Worm (Caenorhabditis elegans) whole organism, L4 larva: ENCODE measurements around the gene W06B4.1.

Experiments
- F26F4.8 ChIP-seq: fragments of 200-800 bp; sonication (Bioruptor generic); conservative IDR thresholded peaks from 2 replicates; pipeline ENCODE4 v1.3.6; 2022; ENCODE audit warnings: missing genetic modification characterization, missing compliant biosample characterization
- F37D6.2 ChIP-seq: sonication (generic microtip); optimal IDR thresholded peaks from 2 replicates; lab custom pipeline; 2016; ENCODE audit warnings: mild to moderate bottlenecking, missing genetic modification characterization, missing compliant biosample characterization
- F49E8.2 ChIP-seq: sonication (generic microtip); optimal IDR thresholded peaks from 2 replicates; lab custom pipeline; 2016; ENCODE audit warnings: missing compliant biosample characterization, mild to moderate bottlenecking, missing genetic modification characterization, borderline replicate concordance
- R02D3.7 ChIP-seq: fragments of 150-350 bp; sonication (generic microtip); optimal IDR thresholded peaks from 3 replicates; lab custom pipeline; 2014; ENCODE audit warnings: missing biosample characterization, missing genetic modification characterization
- T20F7.1 ChIP-seq: fragments of 200-800 bp; sonication (Bioruptor generic); optimal IDR thresholded peaks from 2 replicates; lab custom pipeline; 2018; ENCODE audit warnings: mild to moderate bottlenecking, missing genetic modification characterization, missing compliant biosample characterization
- T26A8.4 ChIP-seq: fragments of 200-800 bp; sonication (Bioruptor generic); IDR thresholded peaks from 2 replicates; pipeline ENCODE4 v1.3.6; 2022; ENCODE audit warnings: missing genetic modification characterization, missing compliant biosample characterization
- Y105C5A.15 ChIP-seq: fragments of 200-800 bp; sonication (Bioruptor generic); IDR thresholded peaks from 2 replicates; pipeline ENCODE4 v1.3.6; 2022; ENCODE audit warnings: missing genetic modification characterization, missing compliant biosample characterization
- Y5F2A.4 ChIP-seq: fragments of 200-800 bp; sonication (Bioruptor generic); optimal IDR thresholded peaks from 2 replicates; lab custom pipeline; 2018; ENCODE audit warnings: mild to moderate bottlenecking, missing genetic modification characterization, missing compliant biosample characterization
- ZK337.2 ChIP-seq: fragments of 200-800 bp; sonication (Bioruptor generic); IDR thresholded peaks from 2 replicates; pipeline ENCODE4 v1.3.6; 2022; ENCODE audit warnings: missing genetic modification reagents, missing genetic modification characterization, missing compliant biosample characterization
- aha-1 ChIP-seq: fragments of 150-350 bp; peaks from one replicate; lab custom pipeline; 2014; ENCODE audit warnings: missing biosample characterization, missing genetic modification characterization
- aly-2 ChIP-seq: sonication (generic microtip); optimal IDR thresholded peaks from 2 replicates; lab custom pipeline; 2018; ENCODE audit warnings: missing biosample characterization, missing genetic modification characterization
- ceh-44 ChIP-seq: fragments of 200-800 bp; sonication (Bioruptor generic); IDR thresholded peaks from 2 replicates; pipeline ENCODE4 v1.3.6; 2022; ENCODE audit warnings: missing genetic modification reagents, missing genetic modification characterization, missing compliant biosample characterization
- ceh-82 ChIP-seq: sonication (generic microtip); optimal IDR thresholded peaks from 2 replicates; lab custom pipeline; 2017; ENCODE audit warnings: missing biosample characterization, missing genetic modification characterization
- ces-1 ChIP-seq: fragments of 150-350 bp; sonication (generic microtip); optimal IDR thresholded peaks from 4 replicates; lab custom pipeline; 2014; ENCODE audit warnings: missing biosample characterization, missing genetic modification reagents, missing genetic modification characterization
- ctbp-1 ChIP-seq: fragments of 200-800 bp; sonication (Bioruptor generic); IDR thresholded peaks from 2 replicates; pipeline ENCODE4 v1.3.6; 2022; ENCODE audit warnings: missing genetic modification reagents, missing genetic modification characterization, missing compliant biosample characterization
- daf-16 ChIP-seq, 3 experiments: sonication (generic microtip); optimal IDR thresholded peaks; 2 replicates each; lab custom pipeline; 2016 to 2017; ENCODE audit warnings: missing genetic modification characterization in 3 of 3, missing genetic modification reagents in 3 of 3, mild to moderate bottlenecking in 2 of 3, missing compliant biosample characterization in 2 of 3, missing biosample characterization in 1 of 3, moderate library complexity in 1 of 3
- daf-19 ChIP-seq: fragments of 200-800 bp; sonication (Bioruptor generic); conservative IDR thresholded peaks from 2 replicates; pipeline ENCODE4 v1.3.6; 2022; ENCODE audit warnings: missing genetic modification characterization, missing compliant biosample characterization
- dmd-9 ChIP-seq: fragments of 200-800 bp; sonication (Bioruptor generic); IDR thresholded peaks from 2 replicates; pipeline ENCODE4 v1.3.6; 2022; ENCODE audit warnings: missing genetic modification reagents, missing genetic modification characterization, missing compliant biosample characterization
- dpl-1 ChIP-seq: fragments of 150-350 bp; optimal IDR thresholded peaks from 2 replicates; lab custom pipeline; 2014; ENCODE audit warnings: missing biosample characterization, missing genetic modification reagents, missing genetic modification characterization
- duxl-1 ChIP-seq: sonication (generic microtip); optimal IDR thresholded peaks from 2 replicates; lab custom pipeline; 2016; ENCODE audit warnings: mild to moderate bottlenecking, missing genetic modification characterization, moderate library complexity, missing compliant biosample characterization; ENCODE audit not compliant: poor library complexity
- dve-1 ChIP-seq: sonication (generic microtip); optimal IDR thresholded peaks from 2 replicates; lab custom pipeline; 2017; ENCODE audit warnings: antibody characterized with exemption, mild to moderate bottlenecking, missing genetic modification characterization, missing compliant biosample characterization; ENCODE audit not compliant: insufficient read depth
- egl-27 ChIP-seq: sonication (generic microtip); optimal IDR thresholded peaks from 3 replicates; lab custom pipeline; 2017; ENCODE audit warnings: missing biosample characterization, missing genetic modification reagents, missing genetic modification characterization
- egl-43 ChIP-seq: fragments of 200-800 bp; sonication (Bioruptor generic); IDR thresholded peaks from 2 replicates; pipeline ENCODE4 v1.3.6; 2022; ENCODE audit warnings: missing genetic modification reagents, missing genetic modification characterization, missing compliant biosample characterization
- fos-1 ChIP-seq: fragments of 150-350 bp; optimal IDR thresholded peaks from 2 replicates; lab custom pipeline; 2014; ENCODE audit warnings: missing biosample characterization, missing genetic modification characterization
- gei-8 ChIP-seq: fragments of 200-800 bp; sonication (Bioruptor generic); optimal IDR thresholded peaks from 2 replicates; lab custom pipeline; 2018; ENCODE audit warnings: mild to moderate bottlenecking, missing genetic modification characterization, missing compliant biosample characterization
- hif-1 ChIP-seq, 2 experiments: sonication (generic microtip); optimal IDR thresholded peaks; 2 replicates each; lab custom pipeline; 2016 to 2017; ENCODE audit warnings: missing compliant biosample characterization in 2 of 2, missing genetic modification characterization in 2 of 2, missing genetic modification reagents in 2 of 2, missing genotype in 2 of 2, mild to moderate bottlenecking in 1 of 2
- hlh-11 ChIP-seq: fragments of 200-800 bp; sonication (Bioruptor generic); optimal IDR thresholded peaks from 2 replicates; lab custom pipeline; 2018; ENCODE audit warnings: mild to moderate bottlenecking, missing genetic modification characterization, missing compliant biosample characterization
- hlh-30 ChIP-seq: sonication (generic microtip); optimal IDR thresholded peaks from 2 replicates; lab custom pipeline; 2017; ENCODE audit warnings: antibody characterized with exemption, mild to moderate bottlenecking, missing genetic modification characterization, missing compliant biosample characterization; ENCODE audit not compliant: insufficient read depth
- jun-1 ChIP-seq: fragments of 150-350 bp; optimal IDR thresholded peaks from 2 replicates; lab custom pipeline; 2014; ENCODE audit warnings: missing biosample characterization, missing genetic modification reagents, missing genetic modification characterization
- lin-15B ChIP-seq: fragments of 150-350 bp; sonication (generic microtip); optimal IDR thresholded peaks from 3 replicates; lab custom pipeline; 2014; ENCODE audit warnings: missing biosample characterization, missing genetic modification characterization
- lin-29 ChIP-seq: fragments of 200-800 bp; sonication (Bioruptor generic); IDR thresholded peaks from 2 replicates; pipeline ENCODE4 v1.3.6; 2022; ENCODE audit warnings: missing genetic modification reagents, missing genetic modification characterization, missing compliant biosample characterization
- lin-38 ChIP-seq: fragments of 200-800 bp; sonication (Bioruptor generic); IDR thresholded peaks from 2 replicates; pipeline ENCODE4 v1.3.6; 2022; ENCODE audit warnings: missing genetic modification reagents, missing genetic modification characterization, missing compliant biosample characterization
- lsy-2 ChIP-seq, 2 experiments: fragments of 150-350 bp in 1 of 2; sonication (generic microtip) in 1 of 2; optimal IDR thresholded peaks; 2 replicates each; lab custom pipeline; 2014 to 2017; ENCODE audit warnings: missing biosample characterization in 2 of 2, missing genetic modification characterization in 2 of 2
- madf-5 ChIP-seq, 2 experiments: fragments of 200-800 bp; sonication (Bioruptor generic); IDR thresholded peaks; 2 replicates each; pipeline ENCODE4 v1.3.6; 2022; ENCODE audit warnings: missing compliant biosample characterization in 2 of 2, missing genetic modification characterization in 2 of 2
- mxl-2 ChIP-seq: fragments of 200-800 bp; sonication (Bioruptor generic); conservative IDR thresholded peaks from 2 replicates; pipeline ENCODE4 v1.3.6; 2022; ENCODE audit warnings: missing genetic modification reagents, missing genetic modification characterization, missing compliant biosample characterization
- nhr-10 ChIP-seq: fragments of 150-350 bp; optimal IDR thresholded peaks from 2 replicates; lab custom pipeline; 2014; ENCODE audit warnings: missing biosample characterization, missing genetic modification characterization
- nhr-102 ChIP-seq: sonication (generic microtip); optimal IDR thresholded peaks from 2 replicates; lab custom pipeline; 2016; ENCODE audit warnings: mild to moderate bottlenecking, missing genetic modification characterization, moderate library complexity, missing compliant biosample characterization
- nhr-11 ChIP-seq: fragments of 150-350 bp; optimal IDR thresholded peaks from 2 replicates; lab custom pipeline; 2014; ENCODE audit warnings: missing biosample characterization, missing genetic modification characterization
- nhr-28 ChIP-seq: fragments of 150-350 bp; optimal IDR thresholded peaks from 2 replicates; lab custom pipeline; 2014; ENCODE audit warnings: missing biosample characterization, missing genetic modification characterization
- pqm-1 ChIP-seq: sonication (generic microtip); optimal IDR thresholded peaks from 2 replicates; lab custom pipeline; 2017; ENCODE audit warnings: missing biosample characterization, missing genetic modification characterization
- snpc-1.2 ChIP-seq: fragments of 200-800 bp; sonication (Bioruptor generic); IDR thresholded peaks from 2 replicates; pipeline ENCODE4 v1.3.6; 2022; ENCODE audit warnings: missing genetic modification reagents, missing genetic modification characterization, missing compliant biosample characterization
- snpc-4 ChIP-seq: fragments of 150-350 bp; optimal IDR thresholded peaks from 2 replicates; lab custom pipeline; 2014; ENCODE audit warnings: missing biosample characterization, missing genetic modification characterization
- tag-97 ChIP-seq: fragments of 200-800 bp; sonication (Bioruptor generic); IDR thresholded peaks from 2 replicates; pipeline ENCODE4 v1.3.6; 2022; ENCODE audit warnings: missing genetic modification characterization, missing compliant biosample characterization
- unc-39 ChIP-seq: sonication (generic microtip); optimal IDR thresholded peaks from 2 replicates; lab custom pipeline; 2017; ENCODE audit warnings: missing biosample characterization, missing genetic modification characterization
- vab-7 ChIP-seq: fragments of 200-800 bp; sonication (Bioruptor generic); IDR thresholded peaks from 2 replicates; pipeline ENCODE4 v1.3.6; 2022; ENCODE audit warnings: missing genetic modification reagents, missing genetic modification characterization, missing compliant biosample characterization
- zag-1 ChIP-seq: fragments of 150-350 bp; optimal IDR thresholded peaks from 2 replicates; lab custom pipeline; 2014; ENCODE audit warnings: missing biosample characterization, missing genetic modification characterization

W06B4.1 gene

ce11 chrII:4489288-4489687, 17.9 kb downstream of the W06B4.1 start, which contains the start of gene T05C1.3:
T05C1.3 (minus strand) TSS chrII:4489388.
- TF ChIP-seq lin-38 (GFP tag; lab: Robert Waterston, UW) (no peak), aha-1 (no peak), T20F7.1 (GFP tag; lab: Kevin White, UChicago) (no peak), F26F4.8 (no peak), ceh-44 (GFP tag; lab: Robert Waterston, UW) (no peak), hif-1 (tag; optimal IDR thresholded peaks at IDR 0.05; lab: Kevin White, UChicago) (no peak), lin-15B (no peak), lin-29 (GFP tag; lab: Robert Waterston, UW) (no peak), F37D6.2 (tag; lab: Kevin White, UChicago) (no peak), dmd-9 (no peak), ZK337.2 (no peak), unc-39 (tag; lab: Kevin White, UChicago) (no peak), snpc-4 (tag; lab: Kevin White, UChicago) (no peak)

- TF ChIP-seq ces-1 (GFP tag; lab: Kevin White, UChicago) (no peak), mxl-2 (GFP tag; lab: Robert Waterston, UW) (no peak), F37D6.2 (tag; lab: Kevin White, UChicago) (no peak), duxl-1 (no peak), nhr-11 (tag; lab: Kevin White, UChicago) (no peak)
These were observed 19.3 kb downstream of the W06B4.1 start, which contains the start of gene T05C1.5 for ce11 chrII:4490729-4491128. T05C1.5 (minus strand) TSS chrII:4490829.

ce11 chrII:4494532-4494931, 23.1 kb downstream of the W06B4.1 start:
- no peak for TF ChIP-seq jun-1 (tag; lab: Kevin White, UChicago)
- TF ChIP-seq aly-2 (tag; lab: Kevin White, UChicago), result no peak
- 0 out of 2 replicates have a peak, but pooled peaks have one; percentile 30 for TF ChIP-seq daf-19 (GFP tag; lab: Robert Waterston, UW)
- no peak for TF ChIP-seq hif-1 (tag; optimal IDR thresholded peaks at IDR 0.05; lab: Kevin White, UChicago)
- peak; percentile 60 for TF ChIP-seq nhr-11 (tag; lab: Kevin White, UChicago)
- peak in 1 of 2 experiments; percentile 49 for TF ChIP-seq daf-16 (GFP tag; optimal IDR thresholded peaks at IDR 0.05; lab: Kevin White, UChicago)
- no peak for TF ChIP-seq daf-16 (tag; optimal IDR thresholded peaks at IDR 0.05; lab: Kevin White, UChicago)
- no peak for TF ChIP-seq snpc-1.2
- peak; percentile 15 for TF ChIP-seq hlh-30 (tag; lab: Kevin White, UChicago)
- TF ChIP-seq ctbp-1, result 0 out of 2 replicates have a peak, but pooled peaks have one; percentile 35
- TF ChIP-seq hlh-11 (tag; lab: Kevin White, UChicago), result peak; percentile 56
- no peak for TF ChIP-seq egl-27 (tag; lab: Kevin White, UChicago)
- TF ChIP-seq lsy-2 (tag; optimal IDR thresholded peaks at IDR 0.05; lab: Kevin White, UChicago), result peak in 1 of 2 experiments; percentile 7
- TF ChIP-seq ceh-82 (tag; lab: Kevin White, UChicago), result no peak

- no peak for TF ChIP-seq nhr-102
- TF ChIP-seq egl-43 (GFP tag; lab: Robert Waterston, UW), result no peak
- TF ChIP-seq F26F4.8, result no peak
- peak; percentile 40 for TF ChIP-seq pqm-1 (tag; lab: Kevin White, UChicago)
- no peak for TF ChIP-seq F49E8.2 (tag; lab: Kevin White, UChicago)
- TF ChIP-seq nhr-11 (tag; lab: Kevin White, UChicago), result no peak
- peak; percentile 53 for TF ChIP-seq nhr-28 (tag; lab: Kevin White, UChicago)
- TF ChIP-seq Y105C5A.15 (GFP tag; lab: Robert Waterston, UW), result no peak
- no peak for TF ChIP-seq Y5F2A.4 (GFP tag; lab: Kevin White, UChicago)
- TF ChIP-seq dpl-1 (GFP tag; lab: Kevin White, UChicago), result no peak
- no peak for TF ChIP-seq T26A8.4 (GFP tag; lab: Robert Waterston, UW)
- TF ChIP-seq hif-1 (tag; optimal IDR thresholded peaks at IDR 0.05; lab: Kevin White, UChicago), result no peak
- TF ChIP-seq dve-1, result peak; percentile 17
- no peak for TF ChIP-seq snpc-4 (tag; lab: Kevin White, UChicago)
- TF ChIP-seq nhr-10, result no peak
- TF ChIP-seq R02D3.7 (tag; lab: Kevin White, UChicago), result no peak
- no peak for TF ChIP-seq zag-1 (tag; lab: Kevin White, UChicago)
- no peak for TF ChIP-seq fos-1 (tag; lab: Kevin White, UChicago)
- no peak for TF ChIP-seq ces-1 (GFP tag; lab: Kevin White, UChicago)
- TF ChIP-seq vab-7, result no peak
- TF ChIP-seq tag-97, result no peak
- TF ChIP-seq gei-8 (GFP tag; lab: Kevin White, UChicago), result no peak
- TF ChIP-seq madf-5 (GFP tag; IDR thresholded peaks at IDR 0.05; lab: Robert Waterston, UW), result no peak
These were observed 24.4 kb downstream of the W06B4.1 start for ce11 chrII:4495844-4496243.
